Fruit fly (Drosophila melanogaster) Kc167 (cell line): ENCODE data around the gene kud.

Experiments used
- Myc ChIP-seq: fragments of >200 bp; optimal IDR thresholded peaks from 2 replicates; lab custom pipeline; 2017; ENCODE audit warnings: missing external identifiers
- h ChIP-seq: fragments of >200 bp; optimal IDR thresholded peaks from 3 replicates; lab custom pipeline; 2018; ENCODE audit warnings: missing external identifiers
- insv ChIP-seq: fragments of >200 bp; optimal IDR thresholded peaks from 3 replicates; lab custom pipeline; 2018; ENCODE audit warnings: missing external identifiers
- psq ChIP-seq: fragments of >200 bp; optimal IDR thresholded peaks from 2 replicates; lab custom pipeline; 2017; ENCODE audit warnings: missing external identifiers

DNA sequence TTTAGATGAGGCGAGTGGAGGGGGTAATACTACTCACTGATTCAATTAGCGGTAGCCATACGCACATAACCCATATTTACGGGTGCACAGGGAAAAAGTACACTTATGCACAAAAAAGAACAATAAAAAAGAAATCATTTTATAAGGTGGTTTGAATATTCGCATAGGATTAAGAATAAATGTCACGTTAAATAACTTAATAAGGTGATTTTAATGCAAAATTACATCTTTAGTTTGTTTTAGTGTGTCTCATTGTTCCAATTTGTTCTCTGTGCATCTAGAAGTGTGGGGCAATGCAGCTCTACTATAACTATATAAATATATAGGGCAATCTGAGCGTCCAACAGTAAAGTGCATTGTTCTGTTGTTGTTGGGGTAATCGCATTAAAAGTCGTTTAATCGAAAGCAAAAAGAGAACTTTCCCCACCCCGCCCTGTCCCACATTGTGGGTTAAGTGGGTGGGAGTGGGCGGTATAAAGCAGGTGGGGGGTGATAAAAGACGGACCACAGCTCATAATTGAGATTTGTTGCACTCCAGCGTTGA is 48.0 kb upstream of the kud start:
- TF ChIP-seq psq (lab: Kevin White, UChicago) (no peak), Myc (lab: Kevin White, UChicago) (no peak), insv (lab: Kevin White, UChicago) (no peak), h (lab: Kevin White, UChicago) (no peak)
